Fruit fly (Drosophila melanogaster) whole organism, embryonic: Measurements from ENCODE around the gene FeCH.

ENCODE experiments used
- CG10462 ChIP-seq: fragments of 200-800 bp; sonication (Bioruptor generic); optimal IDR thresholded peaks from 2 replicates; lab custom pipeline; 2016; ENCODE audit warnings: missing biosample characterization, missing genetic modification characterization
- CG11093 ChIP-seq: fragments of 200-800 bp; sonication (Bioruptor generic); IDR thresholded peaks from 3 replicates; pipeline ENCODE4 v1.3.6; 2022; ENCODE audit warnings: missing biosample characterization, missing genetic modification characterization
- CG12219 ChIP-seq: fragments of 200-800 bp; sonication (Bioruptor generic); optimal IDR thresholded peaks from 3 replicates; lab custom pipeline; 2018; ENCODE audit warnings: missing biosample characterization, mild to moderate bottlenecking, missing genetic modification characterization
- CG13287 ChIP-seq: fragments of 200-800 bp; sonication (Bioruptor generic); IDR thresholded peaks from 2 replicates; pipeline ENCODE4 v1.3.6; 2022; ENCODE audit warnings: missing biosample characterization, missing genetic modification characterization; ENCODE audit not compliant: partially characterized antibody
- CG13624 ChIP-seq: fragments of 200-800 bp; sonication (Bioruptor generic); optimal IDR thresholded peaks from 2 replicates; lab custom pipeline; 2016; ENCODE audit warnings: missing biosample characterization, missing genetic modification characterization
- CG15269 ChIP-seq: fragments of 200-800 bp; sonication (Bioruptor generic); optimal IDR thresholded peaks from 2 replicates; lab custom pipeline; 2018; ENCODE audit warnings: missing biosample characterization, mild to moderate bottlenecking, missing genetic modification characterization, moderate library complexity
- CG1603 ChIP-seq: fragments of 200-800 bp; sonication (Bioruptor generic); optimal IDR thresholded peaks from 2 replicates; lab custom pipeline; 2019; ENCODE audit warnings: missing biosample characterization, mild to moderate bottlenecking, missing genetic modification characterization, moderate library complexity
- CG17829 ChIP-seq: fragments of 200-800 bp; optimal IDR thresholded peaks from 2 replicates; lab custom pipeline; 2019; ENCODE audit warnings: missing biosample characterization, mild to moderate bottlenecking, missing genetic modification characterization, moderate library complexity
- CG1832 ChIP-seq: fragments of 200-800 bp; sonication (Bioruptor generic); optimal IDR thresholded peaks from 2 replicates; lab custom pipeline; 2017; ENCODE audit warnings: missing biosample characterization, mild to moderate bottlenecking, missing genetic modification characterization, inconsistent platforms
- CG18476 ChIP-seq: fragments of 200-800 bp; sonication (Bioruptor generic); optimal IDR thresholded peaks from 2 replicates; lab custom pipeline; 2016; ENCODE audit warnings: missing biosample characterization, mild to moderate bottlenecking, missing genetic modification characterization
- CG2120 ChIP-seq: fragments of 200-800 bp; sonication (Bioruptor generic); optimal IDR thresholded peaks from 3 replicates; lab custom pipeline; 2016; ENCODE audit warnings: missing biosample characterization, missing genetic modification characterization
- CG33213 ChIP-seq: fragments of 200-800 bp; sonication (Bioruptor generic); optimal IDR thresholded peaks from 3 replicates; lab custom pipeline; 2016; ENCODE audit warnings: missing biosample characterization, missing genetic modification characterization
- CG4854 ChIP-seq: fragments of 200-800 bp; sonication (Bioruptor generic); optimal IDR thresholded peaks from 2 replicates; lab custom pipeline; 2016; ENCODE audit warnings: missing biosample characterization, missing genetic modification characterization, inconsistent platforms
- CG7357 ChIP-seq: fragments of 200-800 bp; sonication (Bioruptor generic); IDR thresholded peaks from 3 replicates; pipeline ENCODE4 v1.3.6; 2022; ENCODE audit warnings: missing biosample characterization, missing genetic modification characterization
- CG7963 ChIP-seq: fragments of 200-800 bp; sonication (Bioruptor generic); IDR thresholded peaks from 3 replicates; pipeline ENCODE4 v1.3.6; 2022; ENCODE audit warnings: missing biosample characterization, missing genetic modification characterization; ENCODE audit not compliant: partially characterized antibody
- CG9817 ChIP-seq: fragments of 200-800 bp; sonication (Bioruptor generic); optimal IDR thresholded peaks from 2 replicates; lab custom pipeline; 2018; ENCODE audit warnings: missing biosample characterization, mild to moderate bottlenecking, missing genetic modification characterization, moderate library complexity
- Chrac-16 ChIP-seq: fragments of 200-800 bp; sonication (Bioruptor generic); optimal IDR thresholded peaks from 3 replicates; lab custom pipeline; 2016; ENCODE audit warnings: missing biosample characterization, missing genetic modification characterization
- Doc2 ChIP-seq: fragments of 200-800 bp; sonication (Bioruptor generic); IDR thresholded peaks from 2 replicates; pipeline ENCODE4 v1.3.6; 2022; ENCODE audit warnings: missing biosample characterization, missing genetic modification characterization
- Ets97D ChIP-seq: fragments of 200-800 bp; sonication (Bioruptor generic); optimal IDR thresholded peaks from 3 replicates; lab custom pipeline; 2016; ENCODE audit warnings: missing biosample characterization, missing genetic modification characterization
- HLH3B ChIP-seq: fragments of 200-800 bp; sonication (Bioruptor generic); IDR thresholded peaks from 2 replicates; pipeline ENCODE4 v1.3.6; 2022; ENCODE audit warnings: missing biosample characterization, missing genetic modification characterization
- Hsf ChIP-seq: fragments of 200-800 bp; sonication (Bioruptor generic); optimal IDR thresholded peaks from 3 replicates; lab custom pipeline; 2016; ENCODE audit warnings: missing biosample characterization, missing genetic modification characterization
- Mes4 ChIP-seq: fragments of 200-800 bp; sonication (Bioruptor generic); optimal IDR thresholded peaks from 2 replicates; lab custom pipeline; 2016; ENCODE audit warnings: missing biosample characterization, missing genetic modification characterization
- NC2β ChIP-seq: fragments of 200-800 bp; sonication (Bioruptor generic); optimal IDR thresholded peaks from 2 replicates; lab custom pipeline; 2016; ENCODE audit warnings: missing biosample characterization, missing genetic modification characterization
- Neu2 ChIP-seq: fragments of 200-800 bp; sonication (Bioruptor generic); optimal IDR thresholded peaks from 3 replicates; lab custom pipeline; 2016; ENCODE audit warnings: missing biosample characterization, missing genetic modification characterization, borderline replicate concordance
- Scr ChIP-seq: fragments of 200-800 bp; sonication (Bioruptor generic); IDR thresholded peaks from 2 replicates; pipeline ENCODE4 v1.3.6; 2022; ENCODE audit warnings: missing biosample characterization, missing genetic modification characterization; ENCODE audit not compliant: partially characterized antibody
- Six4 ChIP-seq: fragments of 200-800 bp; sonication (Bioruptor generic); optimal IDR thresholded peaks from 2 replicates; lab custom pipeline; 2016; ENCODE audit warnings: missing biosample characterization, missing genetic modification characterization
- Sry-β ChIP-seq: fragments of 200-800 bp; sonication (Bioruptor generic); optimal IDR thresholded peaks from 2 replicates; lab custom pipeline; 2018; ENCODE audit warnings: missing biosample characterization, mild to moderate bottlenecking, missing genetic modification characterization, moderate library complexity
- amos ChIP-seq: fragments of 200-800 bp; sonication (Bioruptor generic); IDR thresholded peaks from 2 replicates; pipeline ENCODE4 v1.3.6; 2022; ENCODE audit warnings: missing biosample characterization, missing genetic modification characterization; ENCODE audit not compliant: partially characterized antibody
- chif ChIP-seq, 2 experiments: fragments of 200-800 bp; sonication (Bioruptor generic); optimal IDR thresholded peaks; 3 replicates each; lab custom pipeline; 2016; ENCODE audit warnings: missing biosample characterization in 2 of 2, missing genetic modification characterization in 2 of 2
- crc ChIP-seq: fragments of 200-800 bp; sonication (Bioruptor generic); optimal IDR thresholded peaks from 2 replicates; lab custom pipeline; 2016; ENCODE audit warnings: missing biosample characterization, missing genetic modification characterization
- da ChIP-seq: fragments of 200-800 bp; sonication (Bioruptor generic); optimal IDR thresholded peaks from 2 replicates; lab custom pipeline; 2016; ENCODE audit warnings: missing biosample characterization, missing genetic modification characterization
- danr ChIP-seq: fragments of 200-800 bp; sonication (Bioruptor generic); IDR thresholded peaks from 2 replicates; pipeline ENCODE4 v1.3.6; 2022; ENCODE audit warnings: missing biosample characterization, missing genetic modification characterization
- dmrt99B ChIP-seq: fragments of 200-800 bp; sonication (Bioruptor generic); optimal IDR thresholded peaks from 2 replicates; lab custom pipeline; 2018; ENCODE audit warnings: missing biosample characterization, mild to moderate bottlenecking, missing genetic modification characterization, moderate library complexity
- dpn ChIP-seq, 2 experiments: fragments of 200-800 bp; sonication (Bioruptor generic); optimal IDR thresholded peaks; 3 replicates each; lab custom pipeline; 2016; ENCODE audit warnings: missing biosample characterization in 2 of 2, missing genetic modification characterization in 2 of 2
- eve ChIP-seq, 2 experiments: fragments of >200 bp; optimal IDR thresholded peaks; 2 replicates each; lab custom pipeline; 2017; ENCODE audit warnings: missing biosample characterization in 2 of 2, missing genetic modification characterization in 2 of 2
- ftz-f1 ChIP-seq: fragments of 200-800 bp; sonication (Bioruptor generic); optimal IDR thresholded peaks from 2 replicates; lab custom pipeline; 2016; ENCODE audit warnings: missing biosample characterization, missing genetic modification characterization
- gfzf ChIP-seq: fragments of 200-800 bp; sonication (Bioruptor generic); optimal IDR thresholded peaks from 2 replicates; lab custom pipeline; 2016; ENCODE audit warnings: missing biosample characterization, mild to moderate bottlenecking, missing genetic modification characterization, moderate library complexity
- insv ChIP-seq, 2 experiments: fragments of 200-800 bp; sonication (Bioruptor generic); optimal IDR thresholded peaks; 3 replicates each; lab custom pipeline; 2016 to 2018; ENCODE audit warnings: missing biosample characterization in 2 of 2, missing genetic modification characterization in 2 of 2
- kni ChIP-seq: fragments of 200-800 bp; sonication (Bioruptor generic); optimal IDR thresholded peaks from 3 replicates; lab custom pipeline; 2017; ENCODE audit warnings: mild to moderate bottlenecking, missing biosample characterization, missing genetic modification reagents, missing genetic modification characterization
- knrl ChIP-seq: fragments of 200-800 bp; sonication (Bioruptor generic); IDR thresholded peaks from 3 replicates; pipeline ENCODE4 v1.3.6; 2022; ENCODE audit warnings: missing biosample characterization, missing genetic modification characterization; ENCODE audit not compliant: partially characterized antibody
- lilli ChIP-seq: fragments of 200-800 bp; sonication (Bioruptor generic); optimal IDR thresholded peaks from 3 replicates; lab custom pipeline; 2016; ENCODE audit warnings: missing biosample characterization, missing genetic modification characterization
- ranshi ChIP-seq: fragments of 200-800 bp; sonication (Bioruptor generic); IDR thresholded peaks from 2 replicates; pipeline ENCODE4 v1.3.6; 2022; ENCODE audit warnings: missing biosample characterization, missing genetic modification characterization
- sens ChIP-seq: fragments of 200-800 bp; sonication (Bioruptor generic); peaks from one replicate; lab custom pipeline; 2016; ENCODE audit warnings: missing biosample characterization, missing genetic modification characterization
- slp2 ChIP-seq: fragments of 200-800 bp; sonication (Bioruptor generic); optimal IDR thresholded peaks from 2 replicates; lab custom pipeline; 2016; ENCODE audit warnings: missing biosample characterization, missing genetic modification characterization
- sna ChIP-seq: fragments of 200-800 bp; sonication (Bioruptor generic); IDR thresholded peaks from 2 replicates; pipeline ENCODE4 v1.3.6; 2022; ENCODE audit warnings: missing biosample characterization, missing genetic modification characterization; ENCODE audit not compliant: partially characterized antibody
- stwl ChIP-seq: fragments of 200-800 bp; sonication (Bioruptor generic); optimal IDR thresholded peaks from 3 replicates; lab custom pipeline; 2018; ENCODE audit warnings: missing biosample characterization, mild to moderate bottlenecking, missing genetic modification characterization, moderate library complexity
- vfl ChIP-seq: fragments of 200-800 bp; sonication (Bioruptor generic); optimal IDR thresholded peaks from 2 replicates; lab custom pipeline; 2016; ENCODE audit warnings: missing biosample characterization, missing genetic modification characterization
- zen2 ChIP-seq: fragments of 200-800 bp; sonication (Bioruptor generic); IDR thresholded peaks from 3 replicates; pipeline ENCODE4 v1.3.6; 2022; ENCODE audit warnings: missing biosample characterization, missing genetic modification characterization; ENCODE audit not compliant: partially characterized antibody
- zfh1 ChIP-seq: fragments of 200-800 bp; sonication (Bioruptor generic); IDR thresholded peaks from 3 replicates; pipeline ENCODE4 v1.3.6; 2022; ENCODE audit warnings: missing biosample characterization, missing genetic modification characterization

Gene FeCH

DNA sequence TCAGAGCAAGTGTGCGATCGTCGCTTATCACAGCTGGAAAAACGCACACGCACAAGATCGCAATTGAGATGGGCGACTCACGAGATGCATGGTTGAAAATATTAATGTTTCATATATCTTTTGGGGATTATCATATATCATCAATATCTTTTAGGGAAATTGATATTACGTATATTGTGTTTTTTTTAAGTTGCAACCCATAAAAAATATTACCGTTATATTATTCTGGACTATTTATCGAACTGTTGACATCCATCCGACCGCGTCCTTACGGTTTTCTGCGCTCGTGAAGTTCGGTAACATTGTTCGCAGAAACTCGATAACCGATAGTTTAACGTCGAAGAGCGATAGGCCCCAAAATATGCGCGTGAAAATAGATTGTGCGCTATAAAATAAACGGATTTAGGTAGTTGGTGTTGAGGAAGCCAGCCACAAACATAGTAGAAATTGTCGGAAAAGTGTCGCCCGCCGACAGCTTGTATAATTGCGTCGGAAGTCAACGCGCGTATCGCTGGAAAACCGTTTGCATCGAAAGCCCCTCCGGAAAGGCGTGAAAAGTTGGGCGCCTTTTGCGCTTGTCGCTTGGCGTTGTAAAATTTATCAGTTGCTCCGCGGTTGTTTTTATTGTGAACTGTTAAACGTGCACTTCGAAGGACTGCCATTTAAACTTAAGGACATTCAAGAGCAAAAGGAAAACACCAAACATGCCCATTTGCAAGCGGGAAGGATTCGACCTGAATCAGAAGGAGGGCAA is 18.3 kb downstream of the FeCH start, which contains the start of the genes Mccc1 and Acf (continued):
- TF ChIP-seq amos (GFP tag; lab: Robert Waterston, UW), result peak; percentile 65
- TF ChIP-seq CG11093 (GFP tag; lab: Robert Waterston, UW), result no peak
- TF ChIP-seq insv (GFP tag; optimal IDR thresholded peaks at IDR 0.05; lab: Kevin White, UChicago), result no peak
- peak; percentile 65; the same call in 2 of the 3 replicates for TF ChIP-seq knrl (GFP tag; lab: Robert Waterston, UW)
- TF ChIP-seq Doc2, result no peak
- TF ChIP-seq CG13624 (GFP tag; lab: Kevin White, UChicago), result peak; percentile 10
- TF ChIP-seq sna (GFP tag; lab: Robert Waterston, UW), result peak; percentile 51; the same call in 1 of the 2 replicates
- TF ChIP-seq Hsf, result peak; percentile 30
- TF ChIP-seq CG12219, result no peak
- TF ChIP-seq CG4854, result no peak
- TF ChIP-seq crc, result peak; percentile 33
- TF ChIP-seq eve (GFP tag; optimal IDR thresholded peaks at IDR 0.05; lab: Kevin White, UChicago), result no peak
- peak; percentile 69 for TF ChIP-seq Scr
- TF ChIP-seq Sry-β (GFP tag; lab: Kevin White, UChicago), result peak; percentile 19
- peak; percentile 71 for TF ChIP-seq CG10462 (GFP tag; lab: Kevin White, UChicago)
- peak; percentile 14 for TF ChIP-seq vfl
- peak in 1 of 2 experiments; percentile 31 for TF ChIP-seq chif (GFP tag; optimal IDR thresholded peaks at IDR 0.05; lab: Kevin White, UChicago)
- peak; percentile 84 for TF ChIP-seq gfzf (GFP tag; lab: Kevin White, UChicago)
- no peak for TF ChIP-seq HLH3B (GFP tag; lab: Robert Waterston, UW)
- TF ChIP-seq CG9817, result peak; percentile 34
- peak; percentile 42 to 51 for TF ChIP-seq dpn (GFP tag; optimal IDR thresholded peaks at IDR 0.05; lab: Kevin White, UChicago)
- TF ChIP-seq dmrt99B (tag; lab: Kevin White, UChicago), result no peak
- peak; percentile 58 for TF ChIP-seq lilli (GFP tag; lab: Kevin White, UChicago)
- TF ChIP-seq Six4 (GFP tag; lab: Kevin White, UChicago), result no peak
- TF ChIP-seq stwl, result peak; percentile 86
- TF ChIP-seq Ets97D (GFP tag; lab: Kevin White, UChicago), result peak; percentile 54
- TF ChIP-seq CG13287, result peak; percentile 76
- TF ChIP-seq danr (GFP tag; lab: Robert Waterston, UW), result no peak
- no peak for TF ChIP-seq kni (GFP tag; lab: Kevin White, UChicago)
- TF ChIP-seq CG17829 (tag; lab: Kevin White, UChicago), result peak; percentile 59
- TF ChIP-seq Neu2 (GFP tag; lab: Kevin White, UChicago), result no peak
- peak; percentile 2 for TF ChIP-seq Mes4 (GFP tag; lab: Kevin White, UChicago)
- peak; percentile 4 for TF ChIP-seq ftz-f1 (GFP tag; lab: Kevin White, UChicago)
- TF ChIP-seq CG33213 (GFP tag; lab: Kevin White, UChicago), result peak; percentile 44
- TF ChIP-seq CG18476 (GFP tag; lab: Kevin White, UChicago), result peak; percentile 59
- no peak for TF ChIP-seq CG1832
- peak; percentile 31; the same call in 1 of the 3 replicates for TF ChIP-seq zen2 (GFP tag; lab: Robert Waterston, UW)
- peak; percentile 68 for TF ChIP-seq CG2120
- no peak for TF ChIP-seq CG7963 (GFP tag; lab: Robert Waterston, UW)
- TF ChIP-seq CG7357 (GFP tag; lab: Robert Waterston, UW), result no peak
- TF ChIP-seq sens (GFP tag; lab: Kevin White, UChicago), result peak; percentile 93
- TF ChIP-seq CG15269 (tag; lab: Kevin White, UChicago), result no peak
- TF ChIP-seq slp2, result no peak
- no peak for TF ChIP-seq ranshi (GFP tag; lab: Robert Waterston, UW)
- peak; percentile 33; the same call in 1 of the 3 replicates for TF ChIP-seq zfh1 (GFP tag; lab: Robert Waterston, UW)
- TF ChIP-seq da (GFP tag; lab: Kevin White, UChicago), result no peak
- TF ChIP-seq CG1603, result peak; percentile 52
- TF ChIP-seq NC2β (GFP tag; lab: Kevin White, UChicago), result peak; percentile 55
- peak; percentile 42 for TF ChIP-seq Chrac-16 (GFP tag; lab: Kevin White, UChicago)
